Worm (Caenorhabditis elegans): Measurements from ENCODE around the gene Y82E9BR.17.

Gene Y82E9BR.17

ce11 chrIII:1419700-1420356, 35.7 kb downstream of the Y82E9BR.17 start:
- TF ChIP-seq lsy-2 (tag; optimal IDR thresholded peaks at IDR 0.05) (peak; percentile 12), nhr-76 (tag; optimal IDR thresholded peaks at IDR 0.05) (no peak)

- TF ChIP-seq mep-1 (tag; optimal IDR thresholded peaks at IDR 0.05) (no peak), tbx-8 (GFP tag; optimal IDR thresholded peaks at IDR 0.05) (no peak), pha-4 (tag; optimal IDR thresholded peaks at IDR 0.05) (no peak), unc-120 (tag; optimal IDR thresholded peaks at IDR 0.05; ENCODE audit: poor library complexity, severe bottlenecking) (no peak), snpc-4 (tag; optimal IDR thresholded peaks at IDR 0.05) (no peak), sem-2 (GFP tag; optimal IDR thresholded peaks at IDR 0.05) (no peak), bed-3 (GFP tag; optimal IDR thresholded peaks at IDR 0.05) (no peak), unc-62 (GFP tag; optimal IDR thresholded peaks at IDR 0.05) (no peak), M03D4.4 (tag; optimal IDR thresholded peaks at IDR 0.05) (no peak), nhr-2 (tag; optimal IDR thresholded peaks at IDR 0.05) (no peak), lsy-2 (tag; optimal IDR thresholded peaks at IDR 0.05) (no peak), sptf-1 (tag; optimal IDR thresholded peaks at IDR 0.05) (no peak), ceh-83 (GFP tag; optimal IDR thresholded peaks at IDR 0.05) (no peak), elt-3 (tag; optimal IDR thresholded peaks at IDR 0.05) (no peak), ztf-11 (tag; optimal IDR thresholded peaks at IDR 0.05) (no peak), hlh-1 (tag; optimal IDR thresholded peaks at IDR 0.05) (no peak), mls-2 (tag; optimal IDR thresholded peaks at IDR 0.05) (no peak), nhr-237 (tag; optimal IDR thresholded peaks at IDR 0.05) (no peak), blmp-1 (tag; optimal IDR thresholded peaks at IDR 0.05) (no peak)
Measured at ce11 chrIII:1419146-1419636, 36.4 kb downstream of the Y82E9BR.17 start, which contains the start of gene Y82E9BR.3. Gene Y82E9BR.3, plus strand, starts transcription at chrIII:1419196.

- TF ChIP-seq drap-1 (GFP tag; optimal IDR thresholded peaks at IDR 0.05) (no peak), unc-39 (tag; optimal IDR thresholded peaks at IDR 0.05) (no peak), ceh-39 (tag; optimal IDR thresholded peaks at IDR 0.05) (peak; percentile 56), nhr-12 (tag; optimal IDR thresholded peaks at IDR 0.05) (no peak), pha-4 (tag; optimal IDR thresholded peaks at IDR 0.05) (peak; percentile 95), nhr-237 (tag; optimal IDR thresholded peaks at IDR 0.05) (peak; percentile 86), mab-5 (tag; optimal IDR thresholded peaks at IDR 0.05) (no peak), ham-2 (GFP tag; optimal IDR thresholded peaks at IDR 0.05) (peak; percentile 33), sptf-1 (tag; optimal IDR thresholded peaks at IDR 0.05) (peak; percentile 65), zip-8 (tag; optimal IDR thresholded peaks at IDR 0.05) (no peak), cnd-1 (tag; optimal IDR thresholded peaks at IDR 0.05) (peak; percentile 44), sem-2 (GFP tag; optimal IDR thresholded peaks at IDR 0.05) (no peak), tbx-8 (GFP tag; optimal IDR thresholded peaks at IDR 0.05) (no peak), ceh-43 (GFP tag; optimal IDR thresholded peaks at IDR 0.05) (no peak), elt-3 (tag; optimal IDR thresholded peaks at IDR 0.05) (no peak), ces-1 (GFP tag; optimal IDR thresholded peaks at IDR 0.05) (no peak), flh-1 (GFP tag; optimal IDR thresholded peaks at IDR 0.05) (no peak), nhr-28 (tag; optimal IDR thresholded peaks at IDR 0.05) (no peak), unc-120 (tag; optimal IDR thresholded peaks at IDR 0.05; ENCODE audit: poor library complexity, severe bottlenecking) (no peak), mls-2 (tag; optimal IDR thresholded peaks at IDR 0.05) (peak; percentile 47), blmp-1 (tag; optimal IDR thresholded peaks at IDR 0.05) (no peak), ceh-83 (GFP tag; optimal IDR thresholded peaks at IDR 0.05) (no peak), elt-1 (tag; optimal IDR thresholded peaks at IDR 0.05; ENCODE audit: borderline replicate concordance, insufficient read depth) (no peak), unc-62 (GFP tag; optimal IDR thresholded peaks at IDR 0.05) (peak; percentile 22), ztf-11 (tag; optimal IDR thresholded peaks at IDR 0.05) (no peak), nhr-76 (tag; optimal IDR thresholded peaks at IDR 0.05) (no peak), bed-3 (GFP tag; optimal IDR thresholded peaks at IDR 0.05) (no peak), lin-32 (GFP tag; optimal IDR thresholded peaks at IDR 0.05) (no peak), snpc-4 (tag; optimal IDR thresholded peaks at IDR 0.05) (no peak), nhr-2 (tag; optimal IDR thresholded peaks at IDR 0.05) (no peak), mep-1 (tag; optimal IDR thresholded peaks at IDR 0.05) (peak; percentile 77), M03D4.4 (tag; optimal IDR thresholded peaks at IDR 0.05) (peak; percentile 26), lin-13 (tag; optimal IDR thresholded peaks at IDR 0.05) (peak; percentile 93), hlh-1 (tag; optimal IDR thresholded peaks at IDR 0.05) (peak; percentile 46), lsy-2 (tag; optimal IDR thresholded peaks at IDR 0.05) (peak; percentile 97)
Measured at ce11 chrIII:1418709-1419108, 36.9 kb downstream of the Y82E9BR.17 start.
